Worm (Caenorhabditis elegans) whole organism, L1 larva: Measurements from ENCODE around the gene gpcp-2.

Source experiments
- aly-2 ChIP-seq: fragments of 150-350 bp; optimal IDR thresholded peaks from 2 replicates; lab custom pipeline; 2014; ENCODE audit warnings: missing biosample characterization, missing genetic modification characterization
- efl-1 ChIP-seq, 4 experiments: fragments of 150-350 bp; optimal IDR thresholded peaks in 3 of 4; peaks in 1 of 4; 1 replicate in 1 of 4; 2 replicates in 3 of 4; lab custom pipeline; 2014; ENCODE audit warnings: missing biosample characterization in 2 of 4, missing genetic modification characterization in 2 of 4, missing genetic modification reagents in 2 of 4
- lin-14 ChIP-seq: fragments of 200-800 bp; sonication (Bioruptor generic); optimal IDR thresholded peaks from 2 replicates; lab custom pipeline; 2018; ENCODE audit warnings: mild to moderate bottlenecking, missing genetic modification characterization, moderate library complexity, missing compliant biosample characterization
- nhr-90 ChIP-seq: sonication (generic microtip); optimal IDR thresholded peaks from 2 replicates; lab custom pipeline; 2016; ENCODE audit warnings: mild to moderate bottlenecking, missing genetic modification characterization, missing compliant biosample characterization; ENCODE audit not compliant: poor library complexity

The gpcp-2 gene

DNA sequence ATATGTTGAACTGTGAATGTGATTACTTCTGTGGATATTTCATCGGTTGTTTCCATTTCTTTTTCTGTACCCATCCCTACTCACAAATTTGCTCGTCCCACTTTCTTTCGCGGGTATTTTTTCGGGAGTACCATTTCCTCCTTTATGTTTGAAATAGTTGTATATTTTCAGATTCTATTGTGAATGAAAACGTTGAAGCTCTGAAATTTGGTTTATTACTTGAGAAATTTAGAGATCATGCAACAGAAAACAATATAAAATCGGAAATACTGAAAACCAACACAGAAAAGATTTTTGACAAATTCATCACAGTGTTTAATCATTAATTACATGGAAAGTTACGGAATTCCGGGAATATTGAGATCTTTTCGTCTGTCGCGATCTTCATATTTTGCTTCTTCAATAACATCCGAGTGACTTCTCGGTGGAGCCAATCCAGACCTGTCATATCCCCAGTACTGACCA lies 52.6 kb downstream of the gpcp-2 start:
- TF ChIP-seq lin-14 (GFP tag; lab: Kevin White, UChicago) (no peak), efl-1 (optimal IDR thresholded peaks at IDR 0.05; lab: Kevin White, UChicago) (no peak), efl-1 (GFP tag; optimal IDR thresholded peaks at IDR 0.05 in 1 of 2; lab: Kevin White, UChicago) (peak in 1 of 2 experiments; percentile 54), aly-2 (tag; lab: Kevin White, UChicago) (peak; percentile 47), nhr-90 (tag; lab: Kevin White, UChicago) (peak; percentile 20)
